Fruit fly (Drosophila melanogaster) whole organism: Measurements from ENCODE around the gene CG14933.

ENCODE experiments used
- CG8478 ChIP-seq: fragments of >200 bp; optimal IDR thresholded peaks from 2 replicates; lab custom pipeline; 2018; ENCODE audit warnings: inconsistent platforms
- Dll ChIP-seq: fragments of >200 bp; optimal IDR thresholded peaks from 2 replicates; lab custom pipeline; 2017
- EcR ChIP-seq, 2 experiments: fragments of >200 bp; optimal IDR thresholded peaks; 2 replicates each; lab custom pipeline; 2017; ENCODE audit warnings: missing biosample characterization in 2 of 2, missing genetic modification characterization in 2 of 2, missing genetic modification reagents in 2 of 2
- pan ChIP-seq: fragments of >200 bp; optimal IDR thresholded peaks from 2 replicates; lab custom pipeline; 2017
- psq ChIP-seq: fragments of >200 bp; optimal IDR thresholded peaks from 2 replicates; lab custom pipeline; 2017
- usp ChIP-seq: fragments of >200 bp; optimal IDR thresholded peaks from 2 replicates; lab custom pipeline; 2017; ENCODE audit warnings: missing biosample characterization, missing genetic modification characterization, mixed read lengths

DNA sequence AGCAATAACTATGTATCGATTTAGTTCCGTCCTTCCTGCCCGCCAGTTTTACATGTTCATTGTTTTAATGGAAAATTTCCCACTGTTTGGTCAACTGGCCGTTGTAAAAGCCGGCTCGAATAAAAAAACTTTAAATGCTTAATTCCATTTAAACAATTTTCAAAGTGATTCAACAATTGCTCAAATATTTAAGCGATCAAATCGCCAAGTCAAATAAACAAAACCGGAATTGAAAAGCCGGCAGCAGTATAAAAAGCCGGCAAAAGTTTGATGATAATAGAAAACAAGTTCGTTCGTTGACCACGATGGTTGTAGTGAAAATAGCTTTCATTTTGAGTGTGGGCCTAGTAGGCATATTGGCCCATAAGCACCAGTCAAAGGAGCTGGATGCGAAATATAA, 4.3 kb downstream of the CG14933 start, which contains the start of gene Mal-B1:
- TF ChIP-seq psq (lab: Kevin White, UChicago) (no peak), Dll (lab: Kevin White, UChicago) (no peak), CG8478 (lab: Kevin White, UChicago) (no peak), pan (lab: Kevin White, UChicago) (no peak), usp (GFP tag; lab: Kevin White, UChicago) (no peak), EcR (GFP tag; optimal IDR thresholded peaks at IDR 0.05; lab: Kevin White, UChicago) (no peak)
